Worm (Caenorhabditis elegans): ENCODE measurements around the gene F55A11.6.

DNA sequence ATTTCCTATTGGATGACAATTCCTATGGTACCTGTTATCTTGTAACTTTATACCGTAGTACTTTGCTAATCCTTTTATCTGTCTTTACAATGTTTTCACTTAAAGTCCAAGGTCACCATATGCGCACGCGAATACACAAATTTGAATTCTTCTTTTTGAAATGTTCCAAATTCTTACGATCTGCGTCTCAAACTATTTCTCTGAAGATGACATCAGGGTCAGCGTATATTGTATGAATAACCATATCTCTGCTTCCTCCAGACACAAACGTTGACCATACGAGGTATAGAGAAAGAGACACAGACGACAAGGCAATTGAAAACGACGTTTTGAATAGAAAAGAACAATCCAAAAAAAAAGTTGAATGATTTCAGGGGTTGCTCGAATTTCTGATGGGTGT is 2.7 kb upstream of the F55A11.6 start:
- TF ChIP-seq ama-1 (optimal IDR thresholded peaks at IDR 0.05) (no peak), tra-4 (tag; optimal IDR thresholded peaks at IDR 0.05) (no peak), ceh-13 (GFP tag; optimal IDR thresholded peaks at IDR 0.05) (no peak)

Data from whole organism, early embryonic.